Fruit fly (Drosophila melanogaster): Measurements from ENCODE around the gene otu.

Gene otu

dm6 chrX:8436656-8437284 is 52.6 kb downstream of the otu start, which contains the start of gene CG1440 (continued):
- TF ChIP-seq so (GFP tag; IDR thresholded peaks at IDR 0.05) (no peak), pros (GFP tag; optimal IDR thresholded peaks at IDR 0.05) (no peak), zf30C (GFP tag; optimal IDR thresholded peaks at IDR 0.05) (no peak), CG15601 (tag; optimal IDR thresholded peaks at IDR 0.05) (peak; percentile 29), bab2 (GFP tag; optimal IDR thresholded peaks at IDR 0.05) (peak; percentile 30), eve (GFP tag; optimal IDR thresholded peaks at IDR 0.05) (no peak), grn (GFP tag; optimal IDR thresholded peaks at IDR 0.05) (no peak), nerfin-2 (GFP tag; IDR thresholded peaks at IDR 0.05; ENCODE audit: partially characterized antibody) (no peak), CG12219 (GFP tag; optimal IDR thresholded peaks at IDR 0.05) (no peak), mam (GFP tag; optimal IDR thresholded peaks at IDR 0.05) (no peak), dmrt99B (tag; optimal IDR thresholded peaks at IDR 0.05) (no peak), pzg (GFP tag; optimal IDR thresholded peaks at IDR 0.05) (peak; percentile 84), Dip2 (GFP tag; IDR thresholded peaks at IDR 0.05) (no peak), Antp (GFP tag; optimal IDR thresholded peaks at IDR 0.05) (no peak), Six4 (GFP tag; optimal IDR thresholded peaks at IDR 0.05) (no peak), aop (GFP tag; IDR thresholded peaks at IDR 0.05) (no peak), CG14667 (GFP tag; IDR thresholded peaks at IDR 0.05) (no peak), Aef1 (GFP tag; IDR thresholded peaks at IDR 0.05) (no peak), HmgZ (tag; optimal IDR thresholded peaks at IDR 0.05) (peak; percentile 1), pan (optimal IDR thresholded peaks at IDR 0.05) (no peak), pan (GFP tag; optimal IDR thresholded peaks at IDR 0.05 in 1 of 2, IDR thresholded peaks at IDR 0.05 in 1 of 2) (no peak), inv (GFP tag; IDR thresholded peaks at IDR 0.05; ENCODE audit: partially characterized antibody) (no peak), CG3838 (GFP tag; optimal IDR thresholded peaks at IDR 0.05) (no peak), nmo (GFP tag; optimal IDR thresholded peaks at IDR 0.05) (peak; percentile 43), Ets65A (GFP tag) (peak; percentile 31), en (GFP tag; optimal IDR thresholded peaks at IDR 0.05) (no peak), CG2889 (GFP tag; IDR thresholded peaks at IDR 0.05) (0 out of 3 replicates have a peak, but pooled peaks have one; percentile 31), CG2712 (tag; optimal IDR thresholded peaks at IDR 0.05) (peak; percentile 21), CG32767 (GFP tag; IDR thresholded peaks at IDR 0.05) (0 out of 2 replicates have a peak, but pooled peaks have one; percentile 24), CG8290 (GFP tag; optimal IDR thresholded peaks at IDR 0.05) (no peak), CG8290 (tag; optimal IDR thresholded peaks at IDR 0.05) (no peak), CG10979 (tag; optimal IDR thresholded peaks at IDR 0.05) (no peak), Taf1 (GFP tag; IDR thresholded peaks at IDR 0.05) (no peak), CG5245 (GFP tag; optimal IDR thresholded peaks at IDR 0.05) (no peak), pnt (GFP tag; optimal IDR thresholded peaks at IDR 0.05) (no peak), CG6854 (GFP tag; optimal IDR thresholded peaks at IDR 0.05) (no peak), Nf-YB (GFP tag; optimal IDR thresholded peaks at IDR 0.05) (no peak), CG4404 (GFP tag; IDR thresholded peaks at IDR 0.05) (no peak), CG8944 (GFP tag; optimal IDR thresholded peaks at IDR 0.05) (no peak), MBD-R2 (GFP tag; IDR thresholded peaks at IDR 0.05) (peak; percentile 75), vfl (GFP tag; optimal IDR thresholded peaks at IDR 0.05) (no peak), Lpt (GFP tag; optimal IDR thresholded peaks at IDR 0.05) (no peak), CG17359 (tag; optimal IDR thresholded peaks at IDR 0.05) (no peak), ac (GFP tag; optimal IDR thresholded peaks at IDR 0.05) (no peak), NK7.1 (GFP tag; optimal IDR thresholded peaks at IDR 0.05) (no peak), Vsx1 (GFP tag; optimal IDR thresholded peaks at IDR 0.05) (no peak), CG2202 (tag; optimal IDR thresholded peaks at IDR 0.05) (no peak), CG12299 (tag; optimal IDR thresholded peaks at IDR 0.05) (no peak), crp (GFP tag; optimal IDR thresholded peaks at IDR 0.05) (peak; percentile 19 to 92), h (optimal IDR thresholded peaks at IDR 0.05) (no peak), CG8924 (tag; optimal IDR thresholded peaks at IDR 0.05) (peak; percentile 73), CG6654 (GFP tag; optimal IDR thresholded peaks at IDR 0.05) (no peak)
